Fruit fly (Drosophila melanogaster) whole organism, embryonic: ENCODE results near the gene CG43293.

Experiments used
- Abd-B ChIP-seq: fragments of 200-800 bp; sonication (Bioruptor generic); optimal IDR thresholded peaks from 2 replicates; lab custom pipeline; 2018; ENCODE audit warnings: missing biosample characterization, mild to moderate bottlenecking, missing genetic modification characterization, moderate library complexity
- Aef1 ChIP-seq: fragments of 200-800 bp; sonication (Bioruptor generic); IDR thresholded peaks from 3 replicates; pipeline ENCODE4 v1.3.6; 2022; ENCODE audit warnings: missing biosample characterization, missing genetic modification characterization
- B-H1 ChIP-seq: fragments of 200-800 bp; sonication (Bioruptor generic); IDR thresholded peaks from 3 replicates; pipeline ENCODE4 v1.3.6; 2022; ENCODE audit warnings: missing biosample characterization, missing genetic modification characterization
- CG10462 ChIP-seq: fragments of 200-800 bp; sonication (Bioruptor generic); optimal IDR thresholded peaks from 2 replicates; lab custom pipeline; 2016; ENCODE audit warnings: missing biosample characterization, missing genetic modification characterization
- CG10543 ChIP-seq: fragments of 200-800 bp; sonication (Bioruptor generic); optimal IDR thresholded peaks from 3 replicates; lab custom pipeline; 2017; ENCODE audit warnings: missing biosample characterization, mild to moderate bottlenecking, missing genetic modification characterization, moderate library complexity
- CG10654 ChIP-seq: fragments of 200-800 bp; sonication (Bioruptor generic); optimal IDR thresholded peaks from 2 replicates; lab custom pipeline; 2016; ENCODE audit warnings: missing biosample characterization, missing genetic modification characterization
- CG11247 ChIP-seq: fragments of 200-800 bp; sonication (Bioruptor generic); IDR thresholded peaks from 2 replicates; pipeline ENCODE4 v1.3.6; 2022; ENCODE audit warnings: missing biosample characterization, missing genetic modification characterization
- CG12219 ChIP-seq: fragments of 200-800 bp; sonication (Bioruptor generic); optimal IDR thresholded peaks from 3 replicates; lab custom pipeline; 2018; ENCODE audit warnings: missing biosample characterization, mild to moderate bottlenecking, missing genetic modification characterization
- CG12236 ChIP-seq: fragments of 200-800 bp; sonication (Bioruptor generic); optimal IDR thresholded peaks from 2 replicates; lab custom pipeline; 2016; ENCODE audit warnings: missing biosample characterization, missing genetic modification characterization
- CG12299 ChIP-seq: fragments of 200-800 bp; sonication (Bioruptor generic); optimal IDR thresholded peaks from 2 replicates; lab custom pipeline; 2018; ENCODE audit warnings: missing biosample characterization, mild to moderate bottlenecking, missing genetic modification characterization
- CG12391 ChIP-seq: fragments of 200-800 bp; sonication (Bioruptor generic); optimal IDR thresholded peaks from 3 replicates; lab custom pipeline; 2018; ENCODE audit warnings: missing biosample characterization, mild to moderate bottlenecking, missing genetic modification characterization, moderate library complexity
- CG12659 ChIP-seq: fragments of 200-800 bp; sonication (Bioruptor generic); optimal IDR thresholded peaks from 3 replicates; lab custom pipeline; 2017; ENCODE audit warnings: mild to moderate bottlenecking, missing biosample characterization, missing genetic modification reagents, missing genetic modification characterization
- CG13424 ChIP-seq: fragments of 200-800 bp; sonication (Bioruptor generic); optimal IDR thresholded peaks from 2 replicates; lab custom pipeline; 2019; ENCODE audit warnings: missing biosample characterization, mild to moderate bottlenecking, missing genetic modification characterization, moderate library complexity
- CG14710 ChIP-seq: fragments of 200-800 bp; sonication (Bioruptor generic); optimal IDR thresholded peaks from 3 replicates; lab custom pipeline; 2019; ENCODE audit warnings: missing biosample characterization, mild to moderate bottlenecking, missing genetic modification characterization, moderate library complexity
- CG1602 ChIP-seq: fragments of 200-800 bp; sonication (Bioruptor generic); optimal IDR thresholded peaks from 3 replicates; lab custom pipeline; 2016; ENCODE audit warnings: missing biosample characterization, missing genetic modification characterization
- CG17361 ChIP-seq: fragments of 200-800 bp; sonication (Bioruptor generic); IDR thresholded peaks from 3 replicates; pipeline ENCODE4 v1.3.6; 2022; ENCODE audit warnings: missing biosample characterization, missing genetic modification characterization
- CG18262 ChIP-seq: fragments of 200-800 bp; optimal IDR thresholded peaks from 3 replicates; lab custom pipeline; 2019; ENCODE audit warnings: missing biosample characterization, mild to moderate bottlenecking, missing genetic modification characterization, moderate library complexity
- CG4282 ChIP-seq: fragments of 200-800 bp; sonication (Bioruptor generic); optimal IDR thresholded peaks from 2 replicates; lab custom pipeline; 2016; ENCODE audit warnings: missing biosample characterization, missing genetic modification characterization
- CG7372 ChIP-seq: fragments of 200-800 bp; sonication (Bioruptor generic); IDR thresholded peaks from 2 replicates; pipeline ENCODE4 v1.3.6; 2022; ENCODE audit warnings: missing biosample characterization, missing genetic modification characterization
- CG7556 ChIP-seq: fragments of 200-800 bp; sonication (Bioruptor generic); optimal IDR thresholded peaks from 2 replicates; lab custom pipeline; 2017; ENCODE audit warnings: missing biosample characterization, mild to moderate bottlenecking, missing genetic modification characterization
- CG9932 ChIP-seq: fragments of 200-800 bp; sonication (Bioruptor generic); IDR thresholded peaks from 2 replicates; pipeline ENCODE4 v1.3.6; 2022; ENCODE audit warnings: missing biosample characterization, missing genetic modification characterization
- CoRest ChIP-seq: fragments of 200-800 bp; sonication (Bioruptor generic); optimal IDR thresholded peaks from 3 replicates; lab custom pipeline; 2018; ENCODE audit warnings: missing biosample characterization, mild to moderate bottlenecking, missing genetic modification characterization, moderate library complexity
- D19B ChIP-seq: fragments of 200-800 bp; sonication (Bioruptor generic); optimal IDR thresholded peaks from 2 replicates; lab custom pipeline; 2017; ENCODE audit warnings: missing biosample characterization, mild to moderate bottlenecking, missing genetic modification characterization
- Dref ChIP-seq: fragments of 200-800 bp; sonication (Bioruptor generic); IDR thresholded peaks from 2 replicates; pipeline ENCODE4 v1.3.6; 2022; ENCODE audit warnings: missing biosample characterization, missing genetic modification characterization
- E2f2 ChIP-seq: fragments of 200-800 bp; sonication (Bioruptor generic); IDR thresholded peaks from 2 replicates; pipeline ENCODE4 v1.3.6; 2022; ENCODE audit warnings: missing biosample characterization, missing genetic modification characterization
- HLH3B ChIP-seq: fragments of 200-800 bp; sonication (Bioruptor generic); IDR thresholded peaks from 2 replicates; pipeline ENCODE4 v1.3.6; 2022; ENCODE audit warnings: missing biosample characterization, missing genetic modification characterization
- HmgZ ChIP-seq: fragments of 200-800 bp; sonication (Bioruptor generic); optimal IDR thresholded peaks from 2 replicates; lab custom pipeline; 2018; ENCODE audit warnings: missing biosample characterization, mild to moderate bottlenecking, missing genetic modification characterization
- Max ChIP-seq: fragments of 200-800 bp; sonication (Bioruptor generic); optimal IDR thresholded peaks from 2 replicates; lab custom pipeline; 2016; ENCODE audit warnings: missing biosample characterization, mild to moderate bottlenecking, missing genetic modification characterization
- Oli ChIP-seq: fragments of 200-800 bp; sonication (Bioruptor generic); optimal IDR thresholded peaks from 2 replicates; lab custom pipeline; 2018; ENCODE audit warnings: missing biosample characterization, mild to moderate bottlenecking, missing genetic modification characterization, moderate library complexity
- Poxn ChIP-seq: fragments of 200-800 bp; sonication (Bioruptor generic); IDR thresholded peaks from 2 replicates; pipeline ENCODE4 v1.3.6; 2022; ENCODE audit warnings: missing biosample characterization, missing genetic modification characterization
- Ptx1 ChIP-seq: fragments of 200-800 bp; sonication (Bioruptor generic); IDR thresholded peaks from 2 replicates; pipeline ENCODE4 v1.3.6; 2022; ENCODE audit warnings: missing biosample characterization, missing genetic modification characterization
- abd-A ChIP-seq: fragments of 200-800 bp; sonication (Bioruptor generic); optimal IDR thresholded peaks from 3 replicates; lab custom pipeline; 2019; ENCODE audit warnings: missing biosample characterization, mild to moderate bottlenecking, missing genetic modification characterization, moderate library complexity
- ap ChIP-seq: fragments of 200-800 bp; sonication (Bioruptor generic); IDR thresholded peaks from 2 replicates; pipeline ENCODE4 v1.3.6; 2022; ENCODE audit warnings: missing biosample characterization, missing genetic modification characterization
- bigmax ChIP-seq: fragments of 200-800 bp; sonication (Bioruptor generic); optimal IDR thresholded peaks from 2 replicates; lab custom pipeline; 2018; ENCODE audit warnings: missing biosample characterization, mild to moderate bottlenecking, missing genetic modification characterization
- bsh ChIP-seq, 2 experiments: fragments of 200-800 bp; sonication (Bioruptor generic); optimal IDR thresholded peaks; 2 replicates each; lab custom pipeline; 2017 to 2018; ENCODE audit warnings: mild to moderate bottlenecking in 2 of 2, missing biosample characterization in 2 of 2, missing genetic modification characterization in 2 of 2, moderate library complexity in 1 of 2
- esg ChIP-seq: fragments of 200-800 bp; sonication (Bioruptor generic); conservative IDR thresholded peaks from 2 replicates; pipeline ENCODE4 v1.3.6; 2022; ENCODE audit warnings: missing biosample characterization, missing genetic modification characterization
- eve ChIP-seq, 2 experiments: fragments of >200 bp; optimal IDR thresholded peaks; 2 replicates each; lab custom pipeline; 2017; ENCODE audit warnings: missing biosample characterization in 2 of 2, missing genetic modification characterization in 2 of 2
- fd3F ChIP-seq: fragments of 200-800 bp; sonication (Bioruptor generic); optimal IDR thresholded peaks from 2 replicates; lab custom pipeline; 2018; ENCODE audit warnings: missing biosample characterization, mild to moderate bottlenecking, missing genetic modification characterization, moderate library complexity
- fd96Cb ChIP-seq: fragments of 200-800 bp; sonication (Bioruptor generic); optimal IDR thresholded peaks from 2 replicates; lab custom pipeline; 2018; ENCODE audit warnings: missing biosample characterization, mild to moderate bottlenecking, missing genetic modification characterization, moderate library complexity
- grn ChIP-seq: fragments of 200-800 bp; sonication (Bioruptor generic); optimal IDR thresholded peaks from 3 replicates; lab custom pipeline; 2017; ENCODE audit warnings: missing biosample characterization, missing genetic modification characterization
- h ChIP-seq: fragments of >200 bp; optimal IDR thresholded peaks from 2 replicates; lab custom pipeline; 2017
- prd ChIP-seq, 3 experiments: fragments of >200 bp in 2 of 3; fragments of 200-800 bp in 1 of 3; sonication (Bioruptor generic) in 1 of 3; optimal IDR thresholded peaks in 2 of 3; IDR thresholded peaks in 1 of 3; 2 replicates in 2 of 3; 3 replicates in 1 of 3; pipeline versions ENCODE4 v1.3.6 to Lab custom; 2017 to 2022; ENCODE audit warnings: missing biosample characterization in 1 of 3, missing genetic modification characterization in 1 of 3
- sc ChIP-seq, 3 experiments: fragments of >200 bp in 2 of 3; fragments of 200-800 bp in 1 of 3; sonication (Bioruptor generic) in 1 of 3; optimal IDR thresholded peaks; 2 replicates in 2 of 3; 3 replicates in 1 of 3; lab custom pipeline; 2017; ENCODE audit warnings: mild to moderate bottlenecking in 1 of 3, missing biosample characterization in 1 of 3, missing genetic modification characterization in 1 of 3, missing genetic modification reagents in 1 of 3
- scrt ChIP-seq: fragments of 200-800 bp; sonication (Bioruptor generic); optimal IDR thresholded peaks from 2 replicates; lab custom pipeline; 2018; ENCODE audit warnings: missing biosample characterization, mild to moderate bottlenecking, missing genetic modification characterization, moderate library complexity
- sna ChIP-seq: fragments of 200-800 bp; sonication (Bioruptor generic); IDR thresholded peaks from 2 replicates; pipeline ENCODE4 v1.3.6; 2022; ENCODE audit warnings: missing biosample characterization, missing genetic modification characterization; ENCODE audit not compliant: partially characterized antibody
- sug ChIP-seq: fragments of 200-800 bp; optimal IDR thresholded peaks from 2 replicates; lab custom pipeline; 2019; ENCODE audit warnings: missing biosample characterization, mild to moderate bottlenecking, missing genetic modification characterization, moderate library complexity
- tgo ChIP-seq: fragments of 200-800 bp; sonication (Bioruptor generic); IDR thresholded peaks from 3 replicates; pipeline ENCODE4 v1.3.6; 2022; ENCODE audit warnings: missing biosample characterization, missing genetic modification characterization
- ttk ChIP-seq: fragments of 200-800 bp; sonication (Bioruptor generic); IDR thresholded peaks from 2 replicates; pipeline ENCODE4 v2.1.2; 2022; ENCODE audit warnings: missing biosample characterization, missing genetic modification characterization

The CG43293 gene

DNA sequence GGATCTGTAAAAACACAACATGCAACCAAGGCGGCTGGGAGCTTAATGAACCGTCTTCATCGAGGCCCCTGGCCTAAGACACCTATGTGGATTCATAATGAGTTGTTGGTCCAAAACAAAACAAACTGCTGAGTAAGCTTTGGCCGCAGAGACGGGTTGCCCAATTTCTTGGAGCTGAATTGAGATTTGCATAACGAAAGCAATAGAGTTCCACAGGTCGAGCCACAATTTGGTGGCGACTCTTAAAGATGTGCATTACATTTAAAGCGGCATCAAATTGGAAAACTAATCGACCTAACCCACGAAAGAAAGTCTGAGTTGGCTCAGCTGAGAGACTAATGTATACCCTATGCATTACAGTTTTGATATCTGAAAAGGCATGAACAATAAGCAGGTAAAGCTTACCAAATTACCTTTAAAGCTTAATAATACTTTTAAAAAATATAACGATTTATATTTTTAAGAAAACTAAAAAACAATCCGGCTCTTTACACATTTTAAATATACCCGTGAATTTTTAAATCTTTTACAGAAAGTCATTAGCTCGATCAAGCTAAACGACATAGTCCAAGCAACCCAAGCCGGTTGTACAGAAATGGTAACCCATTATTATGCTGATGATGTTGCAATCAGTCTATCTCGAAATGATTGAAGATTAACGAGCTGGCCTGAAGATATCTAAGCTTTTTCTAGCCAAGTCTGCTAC is 27.5 kb upstream of the CG43293 start, which contains the start of gene CG13297 (continued):
- TF ChIP-seq Ptx1 (GFP tag; lab: Robert Waterston, UW) (peak; percentile 81), CoRest (tag; lab: Kevin White, UChicago) (peak; percentile 69), HLH3B (peak; percentile 62), CG11247 (GFP tag; lab: Robert Waterston, UW) (no peak), CG7372 (GFP tag; lab: Robert Waterston, UW) (no peak; the same call in 1 of the 2 replicates), CG10462 (no peak), CG1602 (GFP tag; lab: Kevin White, UChicago) (peak; percentile 13), abd-A (tag; lab: Kevin White, UChicago) (peak; percentile 88), scrt (GFP tag; lab: Kevin White, UChicago) (peak; percentile 26), CG17361 (peak; percentile 73), Abd-B (GFP tag; lab: Kevin White, UChicago) (peak; percentile 53), CG18262 (tag; lab: Kevin White, UChicago) (peak; percentile 73), ap (0 out of 2 replicates have a peak, but pooled peaks have one; percentile 14), CG12391 (tag; lab: Kevin White, UChicago) (peak; percentile 44), Dref (GFP tag; lab: Robert Waterston, UW) (no peak), eve (GFP tag; optimal IDR thresholded peaks at IDR 0.05; lab: Kevin White, UChicago) (peak in 1 of 2 experiments; percentile 48), bigmax (GFP tag; lab: Kevin White, UChicago) (no peak), Poxn (GFP tag; lab: Robert Waterston, UW) (no peak), fd96Cb (tag; lab: Kevin White, UChicago) (peak; percentile 71), sc (optimal IDR thresholded peaks at IDR 0.05; lab: Kevin White, UChicago) (no peak), sc (GFP tag; optimal IDR thresholded peaks at IDR 0.05; lab: Kevin White, UChicago) (no peak), CG12299 (tag; lab: Kevin White, UChicago) (peak; percentile 12), tgo (GFP tag; lab: Robert Waterston, UW) (peak; percentile 60; the same call in 2 of the 3 replicates), h (lab: Kevin White, UChicago) (no peak), CG9932 (GFP tag; lab: Robert Waterston, UW) (no peak), Max (GFP tag; lab: Kevin White, UChicago) (peak; percentile 19), CG14710 (peak; percentile 8), D19B (GFP tag; lab: Kevin White, UChicago) (peak; percentile 30), CG12659 (peak; percentile 27), CG13424 (tag; lab: Kevin White, UChicago) (peak; percentile 76), CG4282 (GFP tag; lab: Kevin White, UChicago) (no peak), esg (GFP tag; lab: Robert Waterston, UW) (peak; percentile 61), Oli (tag; lab: Kevin White, UChicago) (peak; percentile 76), CG7556 (GFP tag; lab: Kevin White, UChicago) (peak; percentile 55), E2f2 (GFP tag; lab: Robert Waterston, UW) (0 out of 2 replicates have a peak, but pooled peaks have one; percentile 10), fd3F (GFP tag; lab: Kevin White, UChicago) (peak; percentile 12), sna (GFP tag; lab: Robert Waterston, UW) (no peak), CG10654 (GFP tag; lab: Kevin White, UChicago) (peak; percentile 19), B-H1 (peak; percentile 48; the same call in 2 of the 3 replicates), sug (no peak), CG12236 (GFP tag; lab: Kevin White, UChicago) (no peak), grn (GFP tag; lab: Kevin White, UChicago) (peak; percentile 76), bsh (GFP tag; optimal IDR thresholded peaks at IDR 0.05; lab: Kevin White, UChicago) (no peak), prd (optimal IDR thresholded peaks at IDR 0.05; lab: Kevin White, UChicago) (no peak), prd (GFP tag; IDR thresholded peaks at IDR 0.05; lab: Robert Waterston, UW) (peak; percentile 59; the same call in 2 of the 3 replicates), Aef1 (GFP tag; lab: Robert Waterston, UW) (peak; percentile 48; the same call in 2 of the 3 replicates), CG12219 (peak; percentile 31), CG10543 (no peak), ttk (GFP tag; lab: Robert Waterston, UW) (peak; percentile 39; the same call in 1 of the 2 replicates), HmgZ (tag; lab: Kevin White, UChicago) (no peak)
